Worm (Caenorhabditis elegans) whole organism, L4 larva: ENCODE results near the gene C16A3.2.

Experiments used
- D1046.2 ChIP-seq: fragments of 200-800 bp; sonication (Bioruptor generic); IDR thresholded peaks from 2 replicates; pipeline ENCODE4 v1.3.6; 2022; ENCODE audit warnings: missing genetic modification characterization, missing compliant biosample characterization
- F37D6.2 ChIP-seq: sonication (generic microtip); optimal IDR thresholded peaks from 2 replicates; lab custom pipeline; 2016; ENCODE audit warnings: mild to moderate bottlenecking, missing genetic modification characterization, missing compliant biosample characterization
- R02D3.7 ChIP-seq: fragments of 150-350 bp; sonication (generic microtip); optimal IDR thresholded peaks from 3 replicates; lab custom pipeline; 2014; ENCODE audit warnings: missing biosample characterization, missing genetic modification characterization
- T20F7.1 ChIP-seq: fragments of 200-800 bp; sonication (Bioruptor generic); optimal IDR thresholded peaks from 2 replicates; lab custom pipeline; 2018; ENCODE audit warnings: mild to moderate bottlenecking, missing genetic modification characterization, missing compliant biosample characterization
- Y48G9A.11 ChIP-seq: fragments of 200-800 bp; sonication (Bioruptor generic); IDR thresholded peaks from 2 replicates; pipeline ENCODE4 v1.3.6; 2022; ENCODE audit warnings: missing genetic modification reagents, missing genetic modification characterization, missing compliant biosample characterization
- Y75B8A.6 ChIP-seq: fragments of 200-800 bp; sonication (Bioruptor generic); IDR thresholded peaks from 2 replicates; pipeline ENCODE4 v1.3.6; 2022; ENCODE audit warnings: missing genetic modification reagents, missing genetic modification characterization, missing compliant biosample characterization
- aha-1 ChIP-seq: fragments of 150-350 bp; peaks from one replicate; lab custom pipeline; 2014; ENCODE audit warnings: missing biosample characterization, missing genetic modification characterization
- ama-1 ChIP-seq: fragments of 150-350 bp; optimal IDR thresholded peaks from 2 replicates; lab custom pipeline; 2014; ENCODE audit warnings: inconsistent platforms, mixed read lengths
- ceh-20 ChIP-seq: fragments of 200-800 bp; sonication (Bioruptor generic); IDR thresholded peaks from 2 replicates; pipeline ENCODE4 v1.3.6; 2022; ENCODE audit warnings: missing genetic modification reagents, missing genetic modification characterization, missing compliant biosample characterization
- ceh-28 ChIP-seq: fragments of 150-350 bp; optimal IDR thresholded peaks from 2 replicates; lab custom pipeline; 2014; ENCODE audit warnings: missing biosample characterization, missing genetic modification reagents, missing genetic modification characterization
- daf-12 ChIP-seq: fragments of 150-350 bp; optimal IDR thresholded peaks from 2 replicates; lab custom pipeline; 2014; ENCODE audit warnings: missing biosample characterization, missing genetic modification reagents, missing genetic modification characterization
- dmd-6 ChIP-seq: fragments of 200-800 bp; sonication (Bioruptor generic); IDR thresholded peaks from 2 replicates; pipeline ENCODE4 v1.3.6; 2022; ENCODE audit warnings: missing genetic modification reagents, missing genetic modification characterization, missing compliant biosample characterization
- dmd-8 ChIP-seq: fragments of 200-800 bp; sonication (Bioruptor generic); IDR thresholded peaks from 2 replicates; pipeline ENCODE4 v1.3.6; 2022; ENCODE audit warnings: missing genetic modification characterization, missing compliant biosample characterization
- dmd-9 ChIP-seq: fragments of 200-800 bp; sonication (Bioruptor generic); IDR thresholded peaks from 2 replicates; pipeline ENCODE4 v1.3.6; 2022; ENCODE audit warnings: missing genetic modification reagents, missing genetic modification characterization, missing compliant biosample characterization
- dpl-1 ChIP-seq: fragments of 150-350 bp; optimal IDR thresholded peaks from 2 replicates; lab custom pipeline; 2014; ENCODE audit warnings: missing biosample characterization, missing genetic modification reagents, missing genetic modification characterization
- dve-1 ChIP-seq: sonication (generic microtip); optimal IDR thresholded peaks from 2 replicates; lab custom pipeline; 2017; ENCODE audit warnings: antibody characterized with exemption, mild to moderate bottlenecking, missing genetic modification characterization, missing compliant biosample characterization; ENCODE audit not compliant: insufficient read depth
- egl-27 ChIP-seq: sonication (generic microtip); optimal IDR thresholded peaks from 3 replicates; lab custom pipeline; 2017; ENCODE audit warnings: missing biosample characterization, missing genetic modification reagents, missing genetic modification characterization
- fkh-10 ChIP-seq: fragments of 150-350 bp; optimal IDR thresholded peaks from 2 replicates; lab custom pipeline; 2014; ENCODE audit warnings: missing biosample characterization, missing genetic modification reagents, missing genetic modification characterization
- fos-1 ChIP-seq: fragments of 150-350 bp; optimal IDR thresholded peaks from 2 replicates; lab custom pipeline; 2014; ENCODE audit warnings: missing biosample characterization, missing genetic modification characterization
- hif-1 ChIP-seq, 2 experiments: sonication (generic microtip); optimal IDR thresholded peaks; 2 replicates each; lab custom pipeline; 2016 to 2017; ENCODE audit warnings: missing compliant biosample characterization in 2 of 2, missing genetic modification characterization in 2 of 2, missing genetic modification reagents in 2 of 2, missing genotype in 2 of 2, mild to moderate bottlenecking in 1 of 2
- hlh-11 ChIP-seq: fragments of 200-800 bp; sonication (Bioruptor generic); optimal IDR thresholded peaks from 2 replicates; lab custom pipeline; 2018; ENCODE audit warnings: mild to moderate bottlenecking, missing genetic modification characterization, missing compliant biosample characterization
- hlh-30 ChIP-seq: sonication (generic microtip); optimal IDR thresholded peaks from 2 replicates; lab custom pipeline; 2017; ENCODE audit warnings: antibody characterized with exemption, mild to moderate bottlenecking, missing genetic modification characterization, missing compliant biosample characterization; ENCODE audit not compliant: insufficient read depth
- jun-1 ChIP-seq: fragments of 150-350 bp; optimal IDR thresholded peaks from 2 replicates; lab custom pipeline; 2014; ENCODE audit warnings: missing biosample characterization, missing genetic modification reagents, missing genetic modification characterization
- lim-7 ChIP-seq: fragments of 200-800 bp; sonication (Bioruptor generic); IDR thresholded peaks from 2 replicates; pipeline ENCODE4 v1.3.6; 2022; ENCODE audit warnings: missing genetic modification characterization, missing compliant biosample characterization
- lin-1 ChIP-seq: fragments of 200-800 bp; sonication (Bioruptor generic); IDR thresholded peaks from 2 replicates; pipeline ENCODE4 v1.3.6; 2022; ENCODE audit warnings: missing genetic modification reagents, missing genetic modification characterization, missing compliant biosample characterization
- lin-15B ChIP-seq: fragments of 150-350 bp; sonication (generic microtip); optimal IDR thresholded peaks from 3 replicates; lab custom pipeline; 2014; ENCODE audit warnings: missing biosample characterization, missing genetic modification characterization
- mdl-1 ChIP-seq, 2 experiments: fragments of 150-350 bp in 1 of 2; sonication (generic microtip) in 1 of 2; optimal IDR thresholded peaks; 2 replicates each; lab custom pipeline; 2014 to 2017; ENCODE audit warnings: missing biosample characterization in 2 of 2, missing genetic modification characterization in 2 of 2
- mdt-29 ChIP-seq: fragments of 200-800 bp; sonication (Bioruptor generic); IDR thresholded peaks from 2 replicates; pipeline ENCODE4 v1.3.6; 2022; ENCODE audit warnings: missing genetic modification reagents, missing genetic modification characterization, missing compliant biosample characterization
- mep-1 ChIP-seq: fragments of 150-350 bp; sonication (generic microtip); optimal IDR thresholded peaks from 3 replicates; lab custom pipeline; 2014; ENCODE audit warnings: missing biosample characterization, missing genetic modification characterization
- mes-2 ChIP-seq: sonication (generic microtip); optimal IDR thresholded peaks from 2 replicates; lab custom pipeline; 2016; ENCODE audit warnings: missing genotype, mild to moderate bottlenecking, missing genetic modification characterization, missing compliant biosample characterization; ENCODE audit not compliant: poor library complexity, severe bottlenecking
- mxl-3 ChIP-seq: fragments of 200-800 bp; sonication (Bioruptor generic); optimal IDR thresholded peaks from 2 replicates; lab custom pipeline; 2018; ENCODE audit warnings: mild to moderate bottlenecking, missing genetic modification characterization, missing compliant biosample characterization
- nhr-25 ChIP-seq: sonication (generic microtip); optimal IDR thresholded peaks from 2 replicates; lab custom pipeline; 2017; ENCODE audit warnings: missing genetic modification characterization, mild to moderate bottlenecking, missing compliant biosample characterization, antibody characterized with exemption, moderate library complexity, borderline replicate concordance; ENCODE audit not compliant: insufficient read depth
- nhr-28 ChIP-seq: fragments of 150-350 bp; optimal IDR thresholded peaks from 2 replicates; lab custom pipeline; 2014; ENCODE audit warnings: missing biosample characterization, missing genetic modification characterization
- nhr-48 ChIP-seq: sonication (generic microtip); optimal IDR thresholded peaks from 2 replicates; lab custom pipeline; 2016; ENCODE audit warnings: mild to moderate bottlenecking, missing genetic modification characterization, missing compliant biosample characterization
- nhr-77 ChIP-seq: fragments of 150-350 bp; optimal IDR thresholded peaks from 2 replicates; lab custom pipeline; 2014; ENCODE audit warnings: missing biosample characterization, missing genetic modification characterization
- php-3 ChIP-seq: fragments of 200-800 bp; sonication (Bioruptor generic); IDR thresholded peaks from 2 replicates; pipeline ENCODE4 v1.3.6; 2022; ENCODE audit warnings: missing genetic modification reagents, missing genetic modification characterization, missing compliant biosample characterization
- pqm-1 ChIP-seq: sonication (generic microtip); optimal IDR thresholded peaks from 2 replicates; lab custom pipeline; 2017; ENCODE audit warnings: missing biosample characterization, missing genetic modification characterization
- saeg-2 ChIP-seq: fragments of 200-800 bp; sonication (Bioruptor generic); IDR thresholded peaks from 2 replicates; pipeline ENCODE4 v1.3.6; 2022; ENCODE audit warnings: missing genetic modification reagents, missing genetic modification characterization, missing compliant biosample characterization
- unc-130 ChIP-seq: sonication (generic microtip); optimal IDR thresholded peaks from 2 replicates; lab custom pipeline; 2016; ENCODE audit warnings: missing genetic modification reagents, missing genetic modification characterization, missing compliant biosample characterization
- unc-62 ChIP-seq, 3 experiments: fragments of 150-350 bp in 1 of 3; sonication (generic microtip); optimal IDR thresholded peaks in 2 of 3; peaks in 1 of 3; 1 replicate in 1 of 3; 2 replicates in 2 of 3; lab custom pipeline; 2014 to 2017; ENCODE audit warnings: missing biosample characterization in 3 of 3, missing genetic modification characterization in 3 of 3, missing genetic modification reagents in 3 of 3, missing genotype in 1 of 3
- zag-1 ChIP-seq: fragments of 150-350 bp; optimal IDR thresholded peaks from 2 replicates; lab custom pipeline; 2014; ENCODE audit warnings: missing biosample characterization, missing genetic modification characterization
- zip-11 ChIP-seq: fragments of 200-800 bp; sonication (Bioruptor generic); IDR thresholded peaks from 2 replicates; pipeline ENCODE4 v1.3.6; 2022; ENCODE audit warnings: missing genetic modification characterization, missing compliant biosample characterization
- ztf-11 ChIP-seq: fragments of 150-350 bp; optimal IDR thresholded peaks from 2 replicates; lab custom pipeline; 2014; ENCODE audit warnings: missing biosample characterization, missing genetic modification characterization
- ztf-7 ChIP-seq: fragments of 150-350 bp; optimal IDR thresholded peaks from 2 replicates; lab custom pipeline; 2014; ENCODE audit warnings: missing biosample characterization, missing genetic modification characterization

The C16A3.2 gene

ce11 chrIII:6421973-6422511 is 32.4 kb downstream of the C16A3.2 start (continued):
- TF ChIP-seq dmd-9 (GFP tag; lab: Robert Waterston, UW) (no peak), ztf-11 (tag; lab: Kevin White, UChicago) (no peak), ztf-7 (tag; lab: Kevin White, UChicago) (no peak), Y75B8A.6 (peak; percentile 32; the same call in 1 of the 2 replicates), zag-1 (tag; lab: Kevin White, UChicago) (no peak), dve-1 (tag; lab: Kevin White, UChicago) (peak; percentile 84), saeg-2 (GFP tag; lab: Robert Waterston, UW) (no peak), mep-1 (tag; lab: Kevin White, UChicago) (peak; percentile 37), F37D6.2 (tag; lab: Kevin White, UChicago) (no peak), T20F7.1 (GFP tag; lab: Kevin White, UChicago) (no peak), pqm-1 (tag; lab: Kevin White, UChicago) (peak; percentile 98), nhr-25 (tag; lab: Kevin White, UChicago) (no peak), mdl-1 (tag; optimal IDR thresholded peaks at IDR 0.05; lab: Kevin White, UChicago) (peak; percentile 31 to 76), daf-12 (no peak), nhr-77 (tag; lab: Kevin White, UChicago) (no peak), aha-1 (tag; lab: Kevin White, UChicago) (peak; percentile 61), lin-1 (GFP tag; lab: Robert Waterston, UW) (0 out of 2 replicates have a peak, but pooled peaks have one; percentile 15), hlh-11 (tag; lab: Kevin White, UChicago) (peak; percentile 82), lin-15B (tag; lab: Kevin White, UChicago) (no peak), php-3 (GFP tag; lab: Robert Waterston, UW) (peak; percentile 86; the same call in 1 of the 2 replicates), mes-2 (tag; lab: Kevin White, UChicago) (peak; percentile 4), ceh-28 (tag; lab: Kevin White, UChicago) (no peak), nhr-28 (tag; lab: Kevin White, UChicago) (peak; percentile 95), hif-1 (tag; optimal IDR thresholded peaks at IDR 0.05; lab: Kevin White, UChicago) (peak in 1 of 2 experiments; percentile 51), lim-7 (no peak), hlh-30 (tag; lab: Kevin White, UChicago) (peak; percentile 82), jun-1 (tag; lab: Kevin White, UChicago) (no peak), fkh-10 (no peak), Y48G9A.11 (GFP tag; lab: Robert Waterston, UW) (no peak), dmd-6 (GFP tag; lab: Robert Waterston, UW) (peak; percentile 83), D1046.2 (GFP tag; lab: Robert Waterston, UW) (no peak), zip-11 (GFP tag; lab: Robert Waterston, UW) (no peak), ama-1 (lab: Kevin White, UChicago) (no peak), dpl-1 (GFP tag; lab: Kevin White, UChicago) (no peak), dmd-8 (GFP tag; lab: Robert Waterston, UW) (no peak), ceh-20 (GFP tag; lab: Robert Waterston, UW) (peak; percentile 31; the same call in 1 of the 2 replicates), R02D3.7 (no peak), nhr-48 (no peak)
- TF ChIP-seq, all 104 proteins: peak for 22

- TF ChIP-seq lim-7 (no peak), T20F7.1 (GFP tag; lab: Kevin White, UChicago) (peak; percentile 59), hlh-11 (tag; lab: Kevin White, UChicago) (peak; percentile 40), unc-130 (GFP tag; lab: Kevin White, UChicago) (no peak), dve-1 (tag; lab: Kevin White, UChicago) (peak; percentile 59), fos-1 (tag; lab: Kevin White, UChicago) (no peak), ceh-20 (GFP tag; lab: Robert Waterston, UW) (0 out of 2 replicates have a peak, but pooled peaks have one; percentile 24), php-3 (GFP tag; lab: Robert Waterston, UW) (peak; percentile 19; the same call in 1 of the 2 replicates), mdt-29 (GFP tag; lab: Robert Waterston, UW) (0 out of 2 replicates have a peak, but pooled peaks have one; percentile 24), hlh-30 (tag; lab: Kevin White, UChicago) (peak; percentile 86), egl-27 (no peak), mep-1 (tag; lab: Kevin White, UChicago) (peak; percentile 5), nhr-28 (tag; lab: Kevin White, UChicago) (peak; percentile 73), dmd-6 (GFP tag; lab: Robert Waterston, UW) (peak; percentile 73), mxl-3 (peak; percentile 71), Y48G9A.11 (GFP tag; lab: Robert Waterston, UW) (no peak), mdl-1 (tag; optimal IDR thresholded peaks at IDR 0.05; lab: Kevin White, UChicago) (peak in 1 of 2 experiments; percentile 30), unc-62 (GFP tag; optimal IDR thresholded peaks at IDR 0.05 in 1 of 2; lab: Kevin White, UChicago) (peak in 1 of 2 experiments; percentile 94), unc-62 (tag; optimal IDR thresholded peaks at IDR 0.05; lab: Kevin White, UChicago) (no peak), nhr-77 (tag; lab: Kevin White, UChicago) (peak; percentile 4)
Observed at ce11 chrIII:6422721-6423120, 33.1 kb downstream of the C16A3.2 start.
